Worm (Caenorhabditis elegans): ENCODE data around the gene str-164.
A peak's percentile ranks its signal among the peaks of the same experiment; 100 is the strongest.

str-164 gene

DNA sequence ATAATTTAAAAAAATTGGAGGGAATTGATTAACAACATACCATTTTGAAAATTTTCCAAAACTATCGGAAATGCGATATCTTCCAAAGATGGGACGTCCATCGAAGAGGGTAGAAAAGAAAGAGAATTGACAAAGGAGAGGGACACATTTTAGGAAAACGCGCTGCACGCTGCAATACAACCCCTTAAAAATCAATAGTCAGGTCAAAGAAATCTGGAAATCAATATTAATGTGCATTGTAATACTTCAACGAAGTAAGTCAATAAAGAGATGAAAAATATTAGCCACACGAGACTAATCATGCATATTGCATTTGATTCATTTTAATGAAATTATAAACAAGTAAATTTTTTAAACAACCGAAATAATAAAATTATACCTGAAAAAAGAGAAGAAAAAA lies 8.9 kb downstream of the str-164 start, which contains the start of gene Y9C9A.13:
Gene Y9C9A.13, minus strand, starts transcription at position 101 of the 400 bp plus-strand sequence.
- no peak for TF ChIP-seq F37B4.10 (GFP tag; IDR thresholded peaks at IDR 0.05)
- no peak for TF ChIP-seq K11D2.4 (GFP tag; IDR thresholded peaks at IDR 0.05)
- TF ChIP-seq hmg-20 (GFP tag; IDR thresholded peaks at IDR 0.05), result no peak
- TF ChIP-seq sdz-38 (tag; optimal IDR thresholded peaks at IDR 0.05), result no peak
- TF ChIP-seq hrde-1 (tag; optimal IDR thresholded peaks at IDR 0.05; ENCODE audit: borderline replicate concordance), result no peak
- no peak for TF ChIP-seq lin-26 (GFP tag; IDR thresholded peaks at IDR 0.05)
- no peak for TF ChIP-seq hsf-1 (GFP tag; IDR thresholded peaks at IDR 0.05)
- TF ChIP-seq him-1 (tag; optimal IDR thresholded peaks at IDR 0.05), result no peak
- no peak for TF ChIP-seq madf-10 (tag; optimal IDR thresholded peaks at IDR 0.05)
- no peak for TF ChIP-seq ztf-22 (GFP tag; optimal IDR thresholded peaks at IDR 0.05)
- no peak for TF ChIP-seq B0019.2 (GFP tag; conservative IDR thresholded peaks at IDR 0.05)
- no peak for TF ChIP-seq attf-3 (GFP tag; conservative IDR thresholded peaks at IDR 0.05)
- TF ChIP-seq dpff-1 (tag; optimal IDR thresholded peaks at IDR 0.05), result no peak
- TF ChIP-seq fkh-3 (tag; optimal IDR thresholded peaks at IDR 0.05), result no peak

DNA sequence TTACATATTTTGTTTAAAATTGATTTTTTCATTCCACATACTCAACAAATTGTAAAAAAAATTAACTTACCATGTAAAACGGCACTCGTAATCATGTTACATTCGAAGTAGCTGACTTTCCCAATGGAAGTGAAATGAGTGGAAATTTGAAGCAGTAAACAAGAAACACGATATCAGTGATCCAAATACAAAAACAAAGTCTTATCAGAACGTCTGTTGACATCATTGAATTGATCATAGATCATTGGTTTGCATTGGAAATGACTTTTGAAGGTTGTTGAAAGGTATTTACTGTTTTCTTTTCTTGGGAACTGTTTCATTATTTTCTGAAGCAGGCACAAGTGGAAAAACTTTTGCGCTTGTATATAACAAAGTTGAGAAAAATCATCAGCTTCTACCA lies 15.5 kb downstream of the str-164 start, which contains the start of gene Y9C9A.16:
Gene Y9C9A.16, minus strand, starts transcription at position 131 of the 400 bp plus-strand sequence.
- no peak for TF ChIP-seq K11D2.4 (GFP tag; IDR thresholded peaks at IDR 0.05)
- TF ChIP-seq F55B11.4 (tag; optimal IDR thresholded peaks at IDR 0.05; ENCODE audit: borderline replicate concordance, insufficient read depth), result no peak
- TF ChIP-seq Y79H2A.3 (GFP tag; conservative IDR thresholded peaks at IDR 0.05), result no peak
- no peak for TF ChIP-seq unc-62 (GFP tag; optimal IDR thresholded peaks at IDR 0.05)
- no peak for TF ChIP-seq B0019.2 (GFP tag; conservative IDR thresholded peaks at IDR 0.05)
- TF ChIP-seq let-607 (tag; optimal IDR thresholded peaks at IDR 0.05), result no peak
- TF ChIP-seq dpff-1 (tag; optimal IDR thresholded peaks at IDR 0.05), result no peak
- TF ChIP-seq lin-26 (GFP tag; IDR thresholded peaks at IDR 0.05), result no peak
- TF ChIP-seq Y95B8A.8 (GFP tag; IDR thresholded peaks at IDR 0.05), result no peak

DNA sequence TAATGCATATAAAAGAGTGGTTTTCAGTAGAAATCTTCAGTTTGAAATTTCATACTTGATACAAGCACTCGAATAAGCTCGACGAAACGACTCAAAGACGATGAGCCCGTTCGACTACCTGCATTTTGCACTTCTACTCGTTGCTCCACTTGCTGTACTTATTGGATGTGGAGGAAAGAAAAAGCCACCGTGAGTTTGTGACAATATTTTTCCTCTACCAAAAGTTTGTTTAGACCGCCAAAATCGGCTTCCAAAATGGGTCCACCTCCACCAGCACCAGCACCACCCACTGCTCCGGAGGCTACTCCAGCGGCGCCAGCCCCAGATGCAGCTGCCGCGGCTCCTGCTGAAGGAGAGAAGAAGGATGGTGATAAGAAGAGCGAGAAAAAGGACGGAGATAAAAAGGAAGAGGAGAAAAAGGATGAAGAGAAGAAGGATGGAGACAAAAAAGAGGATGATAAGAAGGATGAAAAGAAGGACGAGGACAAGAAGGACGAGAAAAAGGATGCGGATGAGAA lies 16.7 kb downstream of the str-164 start, which contains the start of gene E03H12.5:
Gene E03H12.5, plus strand, starts transcription at position 51 of the 518 bp plus-strand sequence.
- TF ChIP-seq rpc-1 (optimal IDR thresholded peaks at IDR 0.05), result no peak
- TF ChIP-seq rpc-1 (tag; optimal IDR thresholded peaks at IDR 0.05), result no peak
- TF ChIP-seq lsy-27 (tag; optimal IDR thresholded peaks at IDR 0.05; ENCODE audit: borderline replicate concordance, insufficient read depth), result no peak
- peak; percentile 85; the same call in 1 of the 2 replicates for TF ChIP-seq egrh-3 (GFP tag; IDR thresholded peaks at IDR 0.05)
- TF ChIP-seq zfh-2 (GFP tag; conservative IDR thresholded peaks at IDR 0.05), result no peak
- TF ChIP-seq ceh-58 (GFP tag; IDR thresholded peaks at IDR 0.05), result no peak
- TF ChIP-seq xnd-1 (tag; optimal IDR thresholded peaks at IDR 0.05), result no peak
- no peak for TF ChIP-seq nhr-80 (tag; optimal IDR thresholded peaks at IDR 0.05)

DNA sequence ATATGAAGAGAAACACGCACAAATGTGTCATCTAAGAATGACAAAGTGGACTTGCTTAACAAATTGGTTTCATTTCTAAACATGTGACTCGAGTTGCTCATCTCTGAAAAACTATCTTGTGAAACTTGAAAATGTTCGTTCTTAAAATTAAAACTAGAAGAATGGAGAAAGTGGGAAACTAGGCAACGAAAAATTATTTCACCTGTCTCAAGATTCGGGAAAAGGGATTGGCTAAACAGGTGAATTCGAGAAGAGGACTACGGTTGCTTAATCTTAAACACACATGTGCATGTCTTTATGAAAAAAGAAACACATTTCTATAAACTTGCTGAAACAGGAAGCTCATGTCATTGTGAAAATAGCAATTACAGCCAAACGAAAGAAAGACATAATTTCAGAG lies 20.5 kb downstream of the str-164 start, which contains the start of gene srz-24:
Gene srz-24, minus strand, starts transcription at position 101 of the 400 bp plus-strand sequence.
- TF ChIP-seq nhr-179 (tag; optimal IDR thresholded peaks at IDR 0.05) (no peak), cebp-1 (GFP tag; IDR thresholded peaks at IDR 0.05) (no peak), cebp-1 (tag; optimal IDR thresholded peaks at IDR 0.05) (no peak), tbp1 (GFP tag; optimal IDR thresholded peaks at IDR 0.05) (no peak), K12H6.12 (tag; optimal IDR thresholded peaks at IDR 0.05) (no peak), mes-4 (tag; optimal IDR thresholded peaks at IDR 0.05) (no peak), hlh-12 (tag; optimal IDR thresholded peaks at IDR 0.05) (no peak), ceh-79 (tag; optimal IDR thresholded peaks at IDR 0.05) (no peak), ztf-28 (GFP tag; IDR thresholded peaks at IDR 0.05) (no peak), F39B2.1 (GFP tag; IDR thresholded peaks at IDR 0.05) (no peak), attf-5 (GFP tag; optimal IDR thresholded peaks at IDR 0.05) (no peak), hlh-26 (GFP tag; conservative IDR thresholded peaks at IDR 0.05) (no peak), lsl-1 (GFP tag; optimal IDR thresholded peaks at IDR 0.05) (no peak)

Measured in whole organism, young adult.